Fruit fly (Drosophila melanogaster) whole organism, prepupa: ENCODE data around the gene CG43049.

Experiments used
- CG10631 ChIP-seq: fragments of 200-800 bp; sonication (Bioruptor generic); optimal IDR thresholded peaks from 2 replicates; lab custom pipeline; 2016; ENCODE audit warnings: missing biosample characterization, missing genetic modification characterization
- CG10669 ChIP-seq: fragments of 200-800 bp; sonication (Bioruptor generic); optimal IDR thresholded peaks from 3 replicates; lab custom pipeline; 2018; ENCODE audit warnings: missing biosample characterization, mild to moderate bottlenecking, missing genetic modification characterization, moderate library complexity
- CG11294 ChIP-seq: fragments of 200-800 bp; sonication (Bioruptor generic); IDR thresholded peaks from 2 replicates; pipeline ENCODE4 v1.3.6; 2022; ENCODE audit warnings: missing biosample characterization, missing genetic modification characterization
- CG11762 ChIP-seq: fragments of 200-800 bp; sonication (Bioruptor generic); optimal IDR thresholded peaks from 3 replicates; lab custom pipeline; 2016; ENCODE audit warnings: missing biosample characterization, missing genetic modification characterization; ENCODE audit not compliant: insufficient read depth
- CG11902 ChIP-seq: fragments of 200-800 bp; sonication (Bioruptor generic); optimal IDR thresholded peaks from 3 replicates; lab custom pipeline; 2016; ENCODE audit warnings: missing biosample characterization, missing genetic modification characterization
- CG15336 ChIP-seq: fragments of 200-800 bp; sonication (Bioruptor generic); IDR thresholded peaks from 2 replicates; pipeline ENCODE4 v1.3.6; 2022; ENCODE audit warnings: missing biosample characterization, missing genetic modification characterization
- CG1621 ChIP-seq: fragments of 200-800 bp; sonication (Bioruptor generic); optimal IDR thresholded peaks from 3 replicates; lab custom pipeline; 2018; ENCODE audit warnings: missing biosample characterization, mild to moderate bottlenecking, missing genetic modification characterization
- CG16779 ChIP-seq: fragments of 200-800 bp; sonication (Bioruptor generic); optimal IDR thresholded peaks from 3 replicates; lab custom pipeline; 2017; ENCODE audit warnings: missing biosample characterization, mild to moderate bottlenecking, missing genetic modification characterization
- CG3032 ChIP-seq: fragments of 200-800 bp; optimal IDR thresholded peaks from 2 replicates; lab custom pipeline; 2019; ENCODE audit warnings: missing biosample characterization, mild to moderate bottlenecking, missing genetic modification characterization, moderate library complexity
- CG31627 ChIP-seq: fragments of 200-800 bp; sonication (Bioruptor generic); optimal IDR thresholded peaks from 3 replicates; lab custom pipeline; 2016; ENCODE audit warnings: missing biosample characterization, missing genetic modification characterization
- CG34406 ChIP-seq: fragments of 200-800 bp; sonication (Bioruptor generic); optimal IDR thresholded peaks from 3 replicates; lab custom pipeline; 2016; ENCODE audit warnings: missing biosample characterization, missing genetic modification characterization
- CG4318 ChIP-seq: fragments of 200-800 bp; sonication (Bioruptor generic); optimal IDR thresholded peaks from 3 replicates; lab custom pipeline; 2017; ENCODE audit warnings: missing biosample characterization, mild to moderate bottlenecking, missing genetic modification characterization
- CG6276 ChIP-seq: fragments of 200-800 bp; sonication (Bioruptor generic); optimal IDR thresholded peaks from 2 replicates; lab custom pipeline; 2017; ENCODE audit warnings: missing biosample characterization, mild to moderate bottlenecking, missing genetic modification characterization
- CG6792 ChIP-seq: fragments of 200-800 bp; sonication (Bioruptor generic); optimal IDR thresholded peaks from 3 replicates; lab custom pipeline; 2016; ENCODE audit warnings: missing biosample characterization, missing genetic modification characterization
- CG6808 ChIP-seq: fragments of 200-800 bp; sonication (Bioruptor generic); optimal IDR thresholded peaks from 3 replicates; lab custom pipeline; 2017; ENCODE audit warnings: missing biosample characterization, missing genetic modification characterization, mild to moderate bottlenecking, moderate library complexity, missing genetic modification reagents
- CG6854 ChIP-seq: fragments of 200-800 bp; sonication (Bioruptor generic); optimal IDR thresholded peaks from 2 replicates; lab custom pipeline; 2017; ENCODE audit warnings: missing biosample characterization, mild to moderate bottlenecking, missing genetic modification characterization
- CG7368 ChIP-seq: fragments of 200-800 bp; sonication (Bioruptor generic); optimal IDR thresholded peaks from 3 replicates; lab custom pipeline; 2016; ENCODE audit warnings: missing biosample characterization, missing genetic modification characterization
- CG8119 ChIP-seq: fragments of 200-800 bp; sonication (Bioruptor generic); IDR thresholded peaks from 3 replicates; pipeline ENCODE4 v1.3.6; 2022; ENCODE audit warnings: missing biosample characterization, missing genetic modification characterization
- CG8319 ChIP-seq: fragments of 200-800 bp; sonication (Bioruptor generic); optimal IDR thresholded peaks from 3 replicates; lab custom pipeline; 2016; ENCODE audit warnings: missing biosample characterization, missing genetic modification characterization
- CG9139 ChIP-seq: fragments of 200-800 bp; sonication (Bioruptor generic); optimal IDR thresholded peaks from 3 replicates; lab custom pipeline; 2017; ENCODE audit warnings: missing biosample characterization, mild to moderate bottlenecking, missing genetic modification characterization
- Eip75B ChIP-seq: fragments of 200-800 bp; sonication (Bioruptor generic); optimal IDR thresholded peaks from 3 replicates; lab custom pipeline; 2016; ENCODE audit warnings: missing biosample characterization, missing genetic modification characterization
- Eip78C ChIP-seq: fragments of 200-800 bp; sonication (Bioruptor generic); peaks from one replicate; lab custom pipeline; 2016; ENCODE audit warnings: missing biosample characterization, missing genetic modification characterization
- Ets21C ChIP-seq: fragments of 200-800 bp; sonication (Bioruptor generic); optimal IDR thresholded peaks from 3 replicates; lab custom pipeline; 2016; ENCODE audit warnings: missing biosample characterization, missing genetic modification characterization
- Ets96B ChIP-seq: fragments of 200-800 bp; optimal IDR thresholded peaks from 2 replicates; lab custom pipeline; 2019; ENCODE audit warnings: missing biosample characterization, mild to moderate bottlenecking, missing genetic modification characterization, moderate library complexity
- Hr38 ChIP-seq: sonication (Bioruptor generic); optimal IDR thresholded peaks from 2 replicates; lab custom pipeline; 2016; ENCODE audit warnings: missing biosample characterization, missing genetic modification characterization
- Hr39 ChIP-seq: fragments of 200-800 bp; sonication (Bioruptor generic); optimal IDR thresholded peaks from 2 replicates; lab custom pipeline; 2016; ENCODE audit warnings: missing biosample characterization, missing genetic modification characterization
- Lpt ChIP-seq: fragments of 200-800 bp; sonication (Bioruptor generic); optimal IDR thresholded peaks from 3 replicates; lab custom pipeline; 2016; ENCODE audit warnings: missing biosample characterization, missing genetic modification characterization
- Met ChIP-seq: fragments of 200-800 bp; sonication (Bioruptor generic); optimal IDR thresholded peaks from 3 replicates; lab custom pipeline; 2016; ENCODE audit warnings: missing biosample characterization, missing genetic modification characterization
- OdsH ChIP-seq: fragments of 200-800 bp; sonication (Bioruptor generic); optimal IDR thresholded peaks from 3 replicates; lab custom pipeline; 2016; ENCODE audit warnings: missing biosample characterization, missing genetic modification characterization
- Smox ChIP-seq: fragments of 200-800 bp; sonication (Bioruptor generic); optimal IDR thresholded peaks from 3 replicates; lab custom pipeline; 2016; ENCODE audit warnings: missing biosample characterization, missing genetic modification characterization
- Sox102F ChIP-seq: fragments of 200-800 bp; sonication (Bioruptor generic); optimal IDR thresholded peaks from 2 replicates; lab custom pipeline; 2016; ENCODE audit warnings: missing biosample characterization, mild to moderate bottlenecking, missing genetic modification characterization
- Sox14 ChIP-seq: fragments of 200-800 bp; sonication (Bioruptor generic); optimal IDR thresholded peaks from 3 replicates; lab custom pipeline; 2016; ENCODE audit warnings: missing biosample characterization, missing genetic modification characterization
- Sox15 ChIP-seq: fragments of 200-800 bp; sonication (Bioruptor generic); optimal IDR thresholded peaks from 3 replicates; lab custom pipeline; 2016; ENCODE audit warnings: missing biosample characterization, missing genetic modification characterization
- acj6 ChIP-seq: fragments of 200-800 bp; sonication (Bioruptor generic); optimal IDR thresholded peaks from 3 replicates; lab custom pipeline; 2016; ENCODE audit warnings: missing biosample characterization, missing genetic modification characterization
- dac ChIP-seq: fragments of 200-800 bp; sonication (Bioruptor generic); optimal IDR thresholded peaks from 2 replicates; lab custom pipeline; 2017; ENCODE audit warnings: missing biosample characterization, mild to moderate bottlenecking, missing genetic modification characterization
- dsx ChIP-seq: fragments of 200-800 bp; optimal IDR thresholded peaks from 3 replicates; lab custom pipeline; 2019; ENCODE audit warnings: missing biosample characterization, mild to moderate bottlenecking, missing genetic modification characterization, moderate library complexity; ENCODE audit not compliant: poor library complexity, severe bottlenecking
- eg ChIP-seq: fragments of 200-800 bp; sonication (Bioruptor generic); IDR thresholded peaks from 3 replicates; pipeline ENCODE4 v1.3.6; 2022; ENCODE audit warnings: missing biosample characterization, missing genetic modification characterization
- fd59A ChIP-seq: fragments of 200-800 bp; sonication (Bioruptor generic); optimal IDR thresholded peaks from 2 replicates; lab custom pipeline; 2017; ENCODE audit warnings: missing biosample characterization, mild to moderate bottlenecking, missing genetic modification characterization, missing genetic modification reagents
- fd85E ChIP-seq: fragments of 200-800 bp; sonication (Bioruptor generic); optimal IDR thresholded peaks from 3 replicates; lab custom pipeline; 2016; ENCODE audit warnings: missing biosample characterization, missing genetic modification characterization
- fkh ChIP-seq: fragments of 200-800 bp; sonication (Bioruptor generic); optimal IDR thresholded peaks from 3 replicates; lab custom pipeline; 2017; ENCODE audit warnings: missing biosample characterization, mild to moderate bottlenecking, missing genetic modification characterization, moderate library complexity
- pdm3 ChIP-seq: fragments of 200-800 bp; sonication (Bioruptor generic); optimal IDR thresholded peaks from 3 replicates; lab custom pipeline; 2016; ENCODE audit warnings: missing biosample characterization, missing genetic modification characterization
- salr ChIP-seq, 2 experiments: fragments of 200-800 bp; sonication (Bioruptor generic); optimal IDR thresholded peaks; 3 replicates each; lab custom pipeline; 2016 to 2018; ENCODE audit warnings: missing biosample characterization in 2 of 2, missing genetic modification characterization in 2 of 2, mild to moderate bottlenecking in 1 of 2
- spab ChIP-seq: fragments of 200-800 bp; sonication (Bioruptor generic); optimal IDR thresholded peaks from 2 replicates; lab custom pipeline; 2017; ENCODE audit warnings: missing biosample characterization, mild to moderate bottlenecking, missing genetic modification characterization, missing genetic modification reagents
- ss ChIP-seq, 2 experiments: fragments of 200-800 bp; sonication (Bioruptor generic); optimal IDR thresholded peaks; 2 replicates in 1 of 2; 3 replicates in 1 of 2; lab custom pipeline; 2017 to 2018; ENCODE audit warnings: mild to moderate bottlenecking in 2 of 2, missing biosample characterization in 2 of 2, missing genetic modification characterization in 2 of 2, moderate library complexity in 1 of 2
- vri ChIP-seq: fragments of 200-800 bp; sonication (Bioruptor generic); optimal IDR thresholded peaks from 3 replicates; lab custom pipeline; 2016; ENCODE audit warnings: missing biosample characterization, mild to moderate bottlenecking, missing genetic modification characterization

Gene CG43049

dm6 chr3L:18889222-18889866, 35.5 kb upstream of the CG43049 start (continued):
- TF ChIP-seq CG31627 (GFP tag; lab: Kevin White, UChicago) (no peak), Hr39 (GFP tag; lab: Kevin White, UChicago) (no peak), Eip75B (GFP tag; lab: Kevin White, UChicago) (no peak), CG6808 (GFP tag; lab: Kevin White, UChicago) (peak; percentile 71), Lpt (GFP tag; lab: Kevin White, UChicago) (peak; percentile 16), CG11902 (GFP tag; lab: Kevin White, UChicago) (no peak), Met (GFP tag; lab: Kevin White, UChicago) (peak; percentile 48), CG6854 (GFP tag; lab: Kevin White, UChicago) (peak; percentile 16), Eip78C (GFP tag; lab: Kevin White, UChicago) (peak; percentile 80), ss (GFP tag; optimal IDR thresholded peaks at IDR 0.05; lab: Kevin White, UChicago) (peak in 1 of 2 experiments; percentile 78), CG7368 (no peak), CG11762 (GFP tag; lab: Kevin White, UChicago) (no peak), salr (GFP tag; optimal IDR thresholded peaks at IDR 0.05; lab: Kevin White, UChicago) (no peak), Smox (GFP tag; lab: Kevin White, UChicago) (peak; percentile 5), CG4318 (GFP tag; lab: Kevin White, UChicago) (no peak), Ets96B (tag; lab: Kevin White, UChicago) (peak; percentile 12), CG10631 (peak; percentile 3), CG1621 (tag; lab: Kevin White, UChicago) (no peak), dac (GFP tag; lab: Kevin White, UChicago) (no peak), CG6792 (GFP tag; lab: Kevin White, UChicago) (no peak), vri (GFP tag; lab: Kevin White, UChicago) (peak; percentile 41), CG8319 (GFP tag; lab: Kevin White, UChicago) (no peak), Hr38 (no peak)

- TF ChIP-seq salr (GFP tag; optimal IDR thresholded peaks at IDR 0.05; lab: Kevin White, UChicago) (peak; percentile 85 to 100), CG10669 (GFP tag; lab: Kevin White, UChicago) (peak; percentile 98), CG8119 (GFP tag; lab: Robert Waterston, UW) (peak; percentile 99), CG16779 (tag; lab: Kevin White, UChicago) (peak; percentile 98), Sox14 (peak; percentile 97), CG6276 (GFP tag; lab: Kevin White, UChicago) (peak; percentile 98), Met (GFP tag; lab: Kevin White, UChicago) (peak; percentile 98), CG34406 (peak; percentile 99), ss (GFP tag; optimal IDR thresholded peaks at IDR 0.05; lab: Kevin White, UChicago) (peak; percentile 99), Sox102F (GFP tag; lab: Kevin White, UChicago) (peak; percentile 97), CG10631 (peak; percentile 99), dsx (peak; percentile 98), CG15336 (GFP tag; lab: Robert Waterston, UW) (peak; percentile 98), CG1621 (tag; lab: Kevin White, UChicago) (peak; percentile 94), CG11294 (GFP tag; lab: Robert Waterston, UW) (peak; percentile 92; the same call in 1 of the 2 replicates), CG6792 (GFP tag; lab: Kevin White, UChicago) (peak; percentile 99), fd59A (GFP tag; lab: Kevin White, UChicago) (peak; percentile 99), acj6 (GFP tag; lab: Kevin White, UChicago) (peak; percentile 99), CG9139 (GFP tag; lab: Kevin White, UChicago) (peak; percentile 98), fkh (GFP tag; lab: Kevin White, UChicago) (peak; percentile 85), pdm3 (GFP tag; lab: Kevin White, UChicago) (peak; percentile 98), spab (GFP tag; lab: Kevin White, UChicago) (peak; percentile 99), Sox15 (GFP tag; lab: Kevin White, UChicago) (peak; percentile 98), OdsH (GFP tag; lab: Kevin White, UChicago) (peak; percentile 99), CG3032 (tag; lab: Kevin White, UChicago) (peak; percentile 99), CG6854 (GFP tag; lab: Kevin White, UChicago) (peak; percentile 94), eg (GFP tag; lab: Robert Waterston, UW) (peak; percentile 89), CG31627 (GFP tag; lab: Kevin White, UChicago) (peak; percentile 96), Ets21C (GFP tag; lab: Kevin White, UChicago) (peak; percentile 91), fd85E (GFP tag; lab: Kevin White, UChicago) (peak; percentile 91)
Measured at dm6 chr3L:18890283-18891175, 34.4 kb upstream of the CG43049 start, which contains the start of gene CG3961. Gene CG3961 (minus strand): TSS chr3L:18890483.
